Worm (Caenorhabditis elegans): Measurements from ENCODE around the gene srb-17.

srb-17 gene

ce11 chrIV:10499948-10500356 is 42.9 kb upstream of the srb-17 start:
- TF ChIP-seq dmd-4 (tag; optimal IDR thresholded peaks at IDR 0.05) (no peak), R02D3.7 (tag; optimal IDR thresholded peaks at IDR 0.05) (no peak), sem-4 (tag; optimal IDR thresholded peaks at IDR 0.05) (peak; percentile 31), alr-1 (tag; optimal IDR thresholded peaks at IDR 0.05) (no peak), lin-11 (tag; optimal IDR thresholded peaks at IDR 0.05) (peak; percentile 58), nhr-23 (tag; optimal IDR thresholded peaks at IDR 0.05) (no peak), nhr-77 (tag; optimal IDR thresholded peaks at IDR 0.05) (no peak), ceh-16 (tag; optimal IDR thresholded peaks at IDR 0.05) (no peak), mbf-1 (tag; optimal IDR thresholded peaks at IDR 0.05) (no peak), blmp-1 (tag; optimal IDR thresholded peaks at IDR 0.05; ENCODE audit: insufficient read depth) (no peak), gmeb-1 (tag; optimal IDR thresholded peaks at IDR 0.05) (no peak), ztf-11 (tag; optimal IDR thresholded peaks at IDR 0.05) (no peak), zag-1 (tag; optimal IDR thresholded peaks at IDR 0.05) (peak; percentile 81), sma-3 (GFP tag; optimal IDR thresholded peaks at IDR 0.05) (no peak), ceh-82 (tag; optimal IDR thresholded peaks at IDR 0.05) (no peak), aly-2 (tag; optimal IDR thresholded peaks at IDR 0.05) (no peak), lin-13 (GFP tag; optimal IDR thresholded peaks at IDR 0.05) (peak; percentile 38), Y55F3AM.14 (GFP tag; optimal IDR thresholded peaks at IDR 0.05) (peak; percentile 19), mab-5 (tag; optimal IDR thresholded peaks at IDR 0.05) (no peak), nhr-21 (tag; optimal IDR thresholded peaks at IDR 0.05) (peak; percentile 19), nhr-10 (tag; optimal IDR thresholded peaks at IDR 0.05) (no peak), ztf-1 (GFP tag; conservative IDR thresholded peaks at IDR 0.05) (no peak), ztf-4 (tag; optimal IDR thresholded peaks at IDR 0.05) (peak; percentile 54), lin-39 (tag; optimal IDR thresholded peaks at IDR 0.05) (no peak), C34F6.9 (tag; optimal IDR thresholded peaks at IDR 0.05) (peak; percentile 82), F13H6.1 (tag; optimal IDR thresholded peaks at IDR 0.05) (peak; percentile 76), nhr-11 (tag; optimal IDR thresholded peaks at IDR 0.05) (no peak), nhr-6 (tag; optimal IDR thresholded peaks at IDR 0.05) (no peak), ama-1 (optimal IDR thresholded peaks at IDR 0.05) (no peak), snpc-4 (tag; optimal IDR thresholded peaks at IDR 0.05) (no peak), nhr-129 (tag; optimal IDR thresholded peaks at IDR 0.05) (peak; percentile 55), skn-1 (tag; optimal IDR thresholded peaks at IDR 0.05) (no peak), unc-39 (tag; optimal IDR thresholded peaks at IDR 0.05) (peak; percentile 48), peb-1 (tag; optimal IDR thresholded peaks at IDR 0.05) (no peak), nhr-25 (tag; optimal IDR thresholded peaks at IDR 0.05) (no peak), elt-1 (tag; optimal IDR thresholded peaks at IDR 0.05) (no peak), sma-9 (GFP tag; optimal IDR thresholded peaks at IDR 0.05) (peak; percentile 51), sma-9 (tag; optimal IDR thresholded peaks at IDR 0.05) (no peak), unc-62 (GFP tag; optimal IDR thresholded peaks at IDR 0.05) (no peak), elt-3 (tag; optimal IDR thresholded peaks at IDR 0.05) (no peak), fos-1 (tag; optimal IDR thresholded peaks at IDR 0.05) (peak; percentile 49), crh-2 (tag; optimal IDR thresholded peaks at IDR 0.05) (peak; percentile 38), egl-27 (tag; optimal IDR thresholded peaks at IDR 0.05) (peak; percentile 8), lsy-2 (tag; optimal IDR thresholded peaks at IDR 0.05) (peak in 1 of 2 experiments; percentile 64), mdl-1 (tag; optimal IDR thresholded peaks at IDR 0.05) (peak in 1 of 2 experiments; percentile 38), ZK546.5 (tag; optimal IDR thresholded peaks at IDR 0.05) (no peak), unc-55 (GFP tag; optimal IDR thresholded peaks at IDR 0.05) (peak; percentile 94), nhr-237 (tag; optimal IDR thresholded peaks at IDR 0.05) (no peak), nhr-12 (tag; optimal IDR thresholded peaks at IDR 0.05) (no peak)
